Fruit fly (Drosophila melanogaster) whole organism, embryonic: ENCODE measurements around the gene CG42540.
A peak's percentile ranks its signal among the peaks of the same experiment; 100 is the strongest.

Experiments
- Asciz ChIP-seq: fragments of 200-800 bp; sonication (Bioruptor generic); optimal IDR thresholded peaks from 2 replicates; lab custom pipeline; 2017; ENCODE audit warnings: missing biosample characterization, mild to moderate bottlenecking, missing genetic modification characterization, missing genetic modification reagents
- BEAF-32 ChIP-seq: fragments of 200-800 bp; sonication (Bioruptor generic); optimal IDR thresholded peaks from 3 replicates; lab custom pipeline; 2017; ENCODE audit warnings: missing biosample characterization, missing genetic modification characterization, mild to moderate bottlenecking, moderate library complexity, missing genetic modification reagents
- Bdp1 ChIP-seq: fragments of 200-800 bp; sonication (Bioruptor generic); optimal IDR thresholded peaks from 3 replicates; lab custom pipeline; 2016; ENCODE audit warnings: missing biosample characterization, missing genetic modification characterization
- CG10462 ChIP-seq: fragments of 200-800 bp; sonication (Bioruptor generic); optimal IDR thresholded peaks from 2 replicates; lab custom pipeline; 2016; ENCODE audit warnings: missing biosample characterization, missing genetic modification characterization
- CG11456 ChIP-seq: fragments of 200-800 bp; sonication (Bioruptor generic); IDR thresholded peaks from 3 replicates; pipeline ENCODE4 v1.3.6; 2022; ENCODE audit warnings: missing biosample characterization, missing genetic modification characterization
- CG12155 ChIP-seq: fragments of 200-800 bp; sonication (Bioruptor generic); optimal IDR thresholded peaks from 3 replicates; lab custom pipeline; 2016; ENCODE audit warnings: missing biosample characterization, missing genetic modification characterization
- CG13123 ChIP-seq: fragments of 200-800 bp; sonication (Bioruptor generic); optimal IDR thresholded peaks from 2 replicates; lab custom pipeline; 2016; ENCODE audit warnings: missing biosample characterization, missing genetic modification characterization
- CG13894 ChIP-seq: fragments of 200-800 bp; sonication (Bioruptor generic); optimal IDR thresholded peaks from 3 replicates; lab custom pipeline; 2018; ENCODE audit warnings: missing biosample characterization, mild to moderate bottlenecking, missing genetic modification characterization, moderate library complexity
- CG15696 ChIP-seq: fragments of 200-800 bp; sonication (Bioruptor generic); optimal IDR thresholded peaks from 2 replicates; lab custom pipeline; 2019; ENCODE audit warnings: missing biosample characterization, mild to moderate bottlenecking, missing genetic modification characterization, moderate library complexity
- CG18599 ChIP-seq: fragments of 200-800 bp; sonication (Bioruptor generic); optimal IDR thresholded peaks from 3 replicates; lab custom pipeline; 2017; ENCODE audit warnings: missing biosample characterization, missing genetic modification characterization, mild to moderate bottlenecking, moderate library complexity, missing genetic modification reagents
- CG32772 ChIP-seq: fragments of 200-800 bp; sonication (Bioruptor generic); IDR thresholded peaks from 2 replicates; pipeline ENCODE4 v1.3.6; 2022; ENCODE audit warnings: missing biosample characterization, missing genetic modification characterization
- CG42726 ChIP-seq: fragments of 200-800 bp; sonication (Bioruptor generic); IDR thresholded peaks from 2 replicates; pipeline ENCODE4 v1.3.6; 2022; ENCODE audit warnings: missing biosample characterization, missing genetic modification characterization; ENCODE audit not compliant: partially characterized antibody
- CG4404 ChIP-seq: fragments of 200-800 bp; sonication (Bioruptor generic); IDR thresholded peaks from 2 replicates; pipeline ENCODE4 v1.3.6; 2022; ENCODE audit warnings: missing biosample characterization, missing genetic modification characterization
- CG4707 ChIP-seq: fragments of 200-800 bp; sonication (Bioruptor generic); optimal IDR thresholded peaks from 2 replicates; lab custom pipeline; 2018; ENCODE audit warnings: missing biosample characterization, mild to moderate bottlenecking, missing genetic modification characterization, moderate library complexity
- CG6813 ChIP-seq: fragments of 200-800 bp; sonication (Bioruptor generic); optimal IDR thresholded peaks from 2 replicates; lab custom pipeline; 2017; ENCODE audit warnings: missing biosample characterization, missing genetic modification characterization, mild to moderate bottlenecking, moderate library complexity, missing genetic modification reagents
- CG9932 ChIP-seq: fragments of 200-800 bp; sonication (Bioruptor generic); IDR thresholded peaks from 2 replicates; pipeline ENCODE4 v1.3.6; 2022; ENCODE audit warnings: missing biosample characterization, missing genetic modification characterization
- D ChIP-seq, 2 experiments: fragments of 200-800 bp in 1 of 2; fragments of >200 bp in 1 of 2; sonication (Bioruptor generic) in 1 of 2; optimal IDR thresholded peaks; 2 replicates in 1 of 2; 3 replicates in 1 of 2; lab custom pipeline; 2017; ENCODE audit warnings: mild to moderate bottlenecking in 1 of 2, missing biosample characterization in 1 of 2, missing genetic modification characterization in 1 of 2, missing genetic modification reagents in 1 of 2
- D19B ChIP-seq: fragments of 200-800 bp; sonication (Bioruptor generic); optimal IDR thresholded peaks from 2 replicates; lab custom pipeline; 2017; ENCODE audit warnings: missing biosample characterization, mild to moderate bottlenecking, missing genetic modification characterization
- Dek ChIP-seq: fragments of 200-800 bp; sonication (Bioruptor generic); optimal IDR thresholded peaks from 3 replicates; lab custom pipeline; 2019; ENCODE audit warnings: missing biosample characterization, mild to moderate bottlenecking, missing genetic modification characterization, moderate library complexity
- Lim3 ChIP-seq: fragments of 200-800 bp; sonication (Bioruptor generic); IDR thresholded peaks from 2 replicates; pipeline ENCODE4 v1.3.6; 2022; ENCODE audit warnings: missing biosample characterization, missing genetic modification characterization
- MESR4 ChIP-seq: fragments of 200-800 bp; sonication (Bioruptor generic); optimal IDR thresholded peaks from 2 replicates; lab custom pipeline; 2018; ENCODE audit warnings: missing biosample characterization, mild to moderate bottlenecking, missing genetic modification characterization, moderate library complexity
- Neu2 ChIP-seq: fragments of 200-800 bp; sonication (Bioruptor generic); optimal IDR thresholded peaks from 3 replicates; lab custom pipeline; 2016; ENCODE audit warnings: missing biosample characterization, missing genetic modification characterization, borderline replicate concordance
- Nf-YB ChIP-seq: fragments of 200-800 bp; sonication (Bioruptor generic); optimal IDR thresholded peaks from 3 replicates; lab custom pipeline; 2019; ENCODE audit warnings: missing biosample characterization, mild to moderate bottlenecking, missing genetic modification characterization, moderate library complexity
- Oli ChIP-seq: fragments of 200-800 bp; sonication (Bioruptor generic); optimal IDR thresholded peaks from 2 replicates; lab custom pipeline; 2018; ENCODE audit warnings: missing biosample characterization, mild to moderate bottlenecking, missing genetic modification characterization, moderate library complexity
- Sox100B ChIP-seq: fragments of 200-800 bp; sonication (Bioruptor generic); optimal IDR thresholded peaks from 3 replicates; lab custom pipeline; 2018; ENCODE audit warnings: missing biosample characterization, mild to moderate bottlenecking, missing genetic modification characterization
- Usf ChIP-seq: fragments of 200-800 bp; sonication (Bioruptor generic); optimal IDR thresholded peaks from 2 replicates; lab custom pipeline; 2017; ENCODE audit warnings: missing genotype, missing biosample characterization, missing genetic modification characterization
- Xbp1 ChIP-seq: fragments of 200-800 bp; sonication (Bioruptor generic); optimal IDR thresholded peaks from 3 replicates; lab custom pipeline; 2016; ENCODE audit warnings: missing biosample characterization, mild to moderate bottlenecking, missing genetic modification characterization
- bsh ChIP-seq, 2 experiments: fragments of 200-800 bp; sonication (Bioruptor generic); optimal IDR thresholded peaks; 2 replicates each; lab custom pipeline; 2017 to 2018; ENCODE audit warnings: mild to moderate bottlenecking in 2 of 2, missing biosample characterization in 2 of 2, missing genetic modification characterization in 2 of 2, moderate library complexity in 1 of 2
- dan ChIP-seq: fragments of 200-800 bp; sonication (Bioruptor generic); IDR thresholded peaks from 2 replicates; pipeline ENCODE4 v1.3.6; 2022; ENCODE audit warnings: missing biosample characterization, missing genetic modification characterization
- dmrt11E ChIP-seq: fragments of 200-800 bp; sonication (Bioruptor generic); optimal IDR thresholded peaks from 3 replicates; lab custom pipeline; 2018; ENCODE audit warnings: missing biosample characterization, mild to moderate bottlenecking, missing genetic modification characterization, moderate library complexity
- esg ChIP-seq: fragments of 200-800 bp; sonication (Bioruptor generic); conservative IDR thresholded peaks from 2 replicates; pipeline ENCODE4 v1.3.6; 2022; ENCODE audit warnings: missing biosample characterization, missing genetic modification characterization
- ewg ChIP-seq: fragments of 200-800 bp; sonication (Bioruptor generic); optimal IDR thresholded peaks from 3 replicates; lab custom pipeline; 2017; ENCODE audit warnings: mild to moderate bottlenecking, missing biosample characterization, missing genetic modification reagents, missing genetic modification characterization
- exex ChIP-seq: fragments of 200-800 bp; sonication (Bioruptor generic); optimal IDR thresholded peaks from 4 replicates; lab custom pipeline; 2018; ENCODE audit warnings: missing biosample characterization, mild to moderate bottlenecking, missing genetic modification characterization, moderate library complexity
- eyg ChIP-seq: fragments of 200-800 bp; sonication (Bioruptor generic); optimal IDR thresholded peaks from 3 replicates; lab custom pipeline; 2016; ENCODE audit warnings: missing biosample characterization, missing genetic modification characterization
- hb ChIP-seq: fragments of 200-800 bp; sonication (Bioruptor generic); IDR thresholded peaks from 3 replicates; pipeline ENCODE4 v1.3.6; 2022; ENCODE audit warnings: missing biosample characterization, missing genetic modification characterization; ENCODE audit not compliant: partially characterized antibody
- lov ChIP-seq, 2 experiments: fragments of 200-800 bp in 1 of 2; fragments of >200 bp in 1 of 2; sonication (Bioruptor generic) in 1 of 2; IDR thresholded peaks in 1 of 2; optimal IDR thresholded peaks in 1 of 2; 2 replicates in 1 of 2; 3 replicates in 1 of 2; pipeline versions ENCODE4 v1.3.6 to Lab custom; 2017 to 2022; ENCODE audit warnings: missing biosample characterization in 1 of 2, missing genetic modification characterization in 1 of 2
- luna ChIP-seq: fragments of 200-800 bp; sonication (Bioruptor generic); optimal IDR thresholded peaks from 2 replicates; lab custom pipeline; 2016; ENCODE audit warnings: missing biosample characterization, missing genetic modification characterization
- nerfin-2 ChIP-seq: fragments of 200-800 bp; sonication (Bioruptor generic); IDR thresholded peaks from 2 replicates; pipeline ENCODE4 v1.3.6; 2022; ENCODE audit warnings: missing biosample characterization, missing genetic modification characterization; ENCODE audit not compliant: partially characterized antibody
- otp ChIP-seq: fragments of 200-800 bp; sonication (Bioruptor generic); IDR thresholded peaks from 3 replicates; pipeline ENCODE4, ENCODE4 v1.3.6; 2022; ENCODE audit warnings: missing biosample characterization, missing genetic modification characterization
- pros ChIP-seq: fragments of 200-800 bp; sonication (Bioruptor generic); optimal IDR thresholded peaks from 3 replicates; lab custom pipeline; 2019; ENCODE audit warnings: missing biosample characterization, mild to moderate bottlenecking, missing genetic modification characterization, moderate library complexity
- ro ChIP-seq: fragments of 200-800 bp; sonication (Bioruptor generic); IDR thresholded peaks from 2 replicates; pipeline ENCODE4 v1.3.6; 2022; ENCODE audit warnings: missing biosample characterization, missing genetic modification characterization
- tgo ChIP-seq: fragments of 200-800 bp; sonication (Bioruptor generic); IDR thresholded peaks from 3 replicates; pipeline ENCODE4 v1.3.6; 2022; ENCODE audit warnings: missing biosample characterization, missing genetic modification characterization
- trem ChIP-seq: fragments of 200-800 bp; optimal IDR thresholded peaks from 3 replicates; lab custom pipeline; 2019; ENCODE audit warnings: missing biosample characterization, mild to moderate bottlenecking, missing genetic modification characterization, moderate library complexity
- ttk ChIP-seq: fragments of 200-800 bp; sonication (Bioruptor generic); IDR thresholded peaks from 2 replicates; pipeline ENCODE4 v2.1.2; 2022; ENCODE audit warnings: missing biosample characterization, missing genetic modification characterization
- unpg ChIP-seq: fragments of 200-800 bp; sonication (Bioruptor generic); optimal IDR thresholded peaks from 3 replicates; lab custom pipeline; 2018; ENCODE audit warnings: missing biosample characterization, mild to moderate bottlenecking, missing genetic modification characterization, moderate library complexity
- vnd ChIP-seq: fragments of 200-800 bp; sonication (Bioruptor generic); IDR thresholded peaks from 3 replicates; pipeline ENCODE4 v1.3.6; 2022; ENCODE audit warnings: missing biosample characterization, missing genetic modification characterization; ENCODE audit not compliant: partially characterized antibody
- vvl ChIP-seq: fragments of 200-800 bp; sonication (Bioruptor generic); IDR thresholded peaks from 2 replicates; pipeline ENCODE4 v1.3.6; 2022; ENCODE audit warnings: missing biosample characterization, missing genetic modification characterization
- z ChIP-seq: fragments of 200-800 bp; sonication (Bioruptor generic); IDR thresholded peaks from 3 replicates; pipeline ENCODE4 v1.3.6; 2022; ENCODE audit warnings: missing biosample characterization, missing genetic modification characterization
- zfh2 ChIP-seq: fragments of 200-800 bp; sonication (Bioruptor generic); optimal IDR thresholded peaks from 2 replicates; lab custom pipeline; 2016; ENCODE audit warnings: missing biosample characterization, missing genetic modification characterization

Gene CG42540

DNA sequence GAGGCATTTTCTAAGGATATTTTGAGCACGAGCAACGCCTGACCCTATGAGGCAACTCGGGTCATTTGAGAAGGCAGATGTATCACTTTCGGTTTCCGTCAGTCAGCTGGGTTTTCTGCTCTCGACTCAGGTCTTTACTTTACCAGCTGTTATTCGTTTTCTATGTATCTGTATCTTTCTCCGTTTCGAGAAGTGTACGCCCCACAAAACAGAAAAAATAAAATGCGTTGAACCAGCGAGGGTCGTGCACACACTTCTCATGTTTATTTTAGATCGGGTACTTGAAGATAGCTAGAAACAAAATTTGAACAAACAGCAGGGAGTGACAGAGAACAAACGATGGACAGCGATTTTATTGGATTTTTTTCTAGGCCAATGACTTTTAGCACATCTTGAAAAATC lies 58.0 kb downstream of the CG42540 start (continued):
- TF ChIP-seq BEAF-32 (GFP tag; lab: Kevin White, UChicago) = no peak
- no peak for TF ChIP-seq z (GFP tag; lab: Robert Waterston, UW)
- no peak for TF ChIP-seq Oli (tag; lab: Kevin White, UChicago)
- TF ChIP-seq nerfin-2 (GFP tag; lab: Robert Waterston, UW) = no peak
- TF ChIP-seq MESR4 = no peak
- TF ChIP-seq Nf-YB (GFP tag; lab: Kevin White, UChicago) = peak; percentile 17
- TF ChIP-seq pros (GFP tag; lab: Kevin White, UChicago) = no peak
- TF ChIP-seq zfh2 (GFP tag; lab: Kevin White, UChicago) = no peak
- TF ChIP-seq D (optimal IDR thresholded peaks at IDR 0.05; lab: Kevin White, UChicago) = no peak
- peak; percentile 23 for TF ChIP-seq D (GFP tag; optimal IDR thresholded peaks at IDR 0.05; lab: Kevin White, UChicago)
- TF ChIP-seq ewg (GFP tag; lab: Kevin White, UChicago) = no peak
- peak in 1 of 2 experiments; percentile 41 for TF ChIP-seq bsh (GFP tag; optimal IDR thresholded peaks at IDR 0.05; lab: Kevin White, UChicago)
- no peak for TF ChIP-seq CG32772 (GFP tag; lab: Robert Waterston, UW)
- no peak for TF ChIP-seq ttk (GFP tag; lab: Robert Waterston, UW)
- no peak for TF ChIP-seq D19B (GFP tag; lab: Kevin White, UChicago)
- no peak for TF ChIP-seq Dek
- no peak for TF ChIP-seq otp
- no peak for TF ChIP-seq vnd (GFP tag; lab: Robert Waterston, UW)
- TF ChIP-seq unpg (GFP tag; lab: Kevin White, UChicago) = no peak
- no peak for TF ChIP-seq Neu2 (GFP tag; lab: Kevin White, UChicago)
- no peak for TF ChIP-seq hb
- TF ChIP-seq dan = no peak
- no peak for TF ChIP-seq luna
- no peak for TF ChIP-seq CG9932 (GFP tag; lab: Robert Waterston, UW)
- no peak for TF ChIP-seq CG4404 (GFP tag; lab: Robert Waterston, UW)
- peak; percentile 64 for TF ChIP-seq dmrt11E (tag; lab: Kevin White, UChicago)
- peak; percentile 36 for TF ChIP-seq Asciz (GFP tag; lab: Kevin White, UChicago)
- TF ChIP-seq CG12155 = no peak
- no peak for TF ChIP-seq tgo
- no peak for TF ChIP-seq exex (tag; lab: Kevin White, UChicago)
- TF ChIP-seq Sox100B (GFP tag; lab: Kevin White, UChicago) = no peak
- no peak for TF ChIP-seq esg (GFP tag; lab: Robert Waterston, UW)
- no peak for TF ChIP-seq Lim3 (GFP tag; lab: Robert Waterston, UW)
- TF ChIP-seq CG15696 (tag; lab: Kevin White, UChicago) = peak; percentile 75
- peak; percentile 74 for TF ChIP-seq CG13894 (tag; lab: Kevin White, UChicago)
- no peak for TF ChIP-seq eyg (GFP tag; lab: Kevin White, UChicago)
- no peak for TF ChIP-seq vvl (GFP tag; lab: Robert Waterston, UW)
- TF ChIP-seq lov (optimal IDR thresholded peaks at IDR 0.05; lab: Kevin White, UChicago) = no peak
- no peak for TF ChIP-seq lov (GFP tag; IDR thresholded peaks at IDR 0.05; lab: Robert Waterston, UW)
- peak; percentile 23 for TF ChIP-seq CG6813 (GFP tag; lab: Kevin White, UChicago)
- TF ChIP-seq CG42726 (GFP tag; lab: Robert Waterston, UW) = no peak
- TF ChIP-seq trem (tag; lab: Kevin White, UChicago) = peak; percentile 2
- TF ChIP-seq CG4707 (GFP tag; lab: Kevin White, UChicago) = peak; percentile 16
- no peak for TF ChIP-seq CG18599 (GFP tag; lab: Kevin White, UChicago)
- no peak for TF ChIP-seq Xbp1 (GFP tag; lab: Kevin White, UChicago)
- TF ChIP-seq CG10462 (GFP tag; lab: Kevin White, UChicago) = no peak
- TF ChIP-seq CG13123 (GFP tag; lab: Kevin White, UChicago) = no peak
- no peak for TF ChIP-seq Bdp1 (GFP tag; lab: Kevin White, UChicago)
- TF ChIP-seq CG11456 (GFP tag; lab: Robert Waterston, UW) = no peak
- no peak for TF ChIP-seq ro (GFP tag; lab: Robert Waterston, UW)
- no peak for TF ChIP-seq Usf (GFP tag; lab: Kevin White, UChicago)
